Fruit fly (Drosophila melanogaster): ENCODE results near the gene CG46456.

CG46456 gene

dm6 chr3L:5354472-5354871, 674 bp downstream of the CG46456 start:
- TF ChIP-seq net (GFP tag; optimal IDR thresholded peaks at IDR 0.05) (no peak), achi (GFP tag; optimal IDR thresholded peaks at IDR 0.05) (no peak), dsx (GFP tag; optimal IDR thresholded peaks at IDR 0.05; ENCODE audit: poor library complexity, severe bottlenecking) (no peak), Met (GFP tag; optimal IDR thresholded peaks at IDR 0.05) (no peak), topi (GFP tag; optimal IDR thresholded peaks at IDR 0.05) (no peak), fd59A (GFP tag; optimal IDR thresholded peaks at IDR 0.05) (no peak), fd85E (GFP tag; optimal IDR thresholded peaks at IDR 0.05) (no peak), CG7368 (GFP tag; optimal IDR thresholded peaks at IDR 0.05) (no peak), Ets21C (GFP tag; optimal IDR thresholded peaks at IDR 0.05) (no peak), eg (GFP tag; IDR thresholded peaks at IDR 0.05) (no peak), CG9139 (GFP tag; optimal IDR thresholded peaks at IDR 0.05) (no peak), OdsH (GFP tag; optimal IDR thresholded peaks at IDR 0.05) (no peak), CG34406 (GFP tag; optimal IDR thresholded peaks at IDR 0.05) (no peak), ss (GFP tag; optimal IDR thresholded peaks at IDR 0.05) (no peak), Gug (GFP tag; IDR thresholded peaks at IDR 0.05) (no peak), esn (GFP tag; optimal IDR thresholded peaks at IDR 0.05) (no peak), CG8632 (GFP tag; optimal IDR thresholded peaks at IDR 0.05) (no peak)

- TF ChIP-seq CG16779 (tag; optimal IDR thresholded peaks at IDR 0.05): no peak
- TF ChIP-seq CG8119 (GFP tag; IDR thresholded peaks at IDR 0.05): no peak
- no peak for TF ChIP-seq Lpt (GFP tag; optimal IDR thresholded peaks at IDR 0.05)
- peak in 1 of 2 experiments; percentile 54 for TF ChIP-seq ss (GFP tag; optimal IDR thresholded peaks at IDR 0.05)
- peak; percentile 92 for TF ChIP-seq svp (GFP tag)
- peak; percentile 55 for TF ChIP-seq fkh (GFP tag; optimal IDR thresholded peaks at IDR 0.05)
- no peak for TF ChIP-seq Hr4 (GFP tag; optimal IDR thresholded peaks at IDR 0.05)
- TF ChIP-seq CG3032 (tag; optimal IDR thresholded peaks at IDR 0.05): no peak
- TF ChIP-seq vri (GFP tag; optimal IDR thresholded peaks at IDR 0.05): peak; percentile 85
- TF ChIP-seq pdm3 (GFP tag; optimal IDR thresholded peaks at IDR 0.05): no peak
- no peak for TF ChIP-seq Ets96B (tag; optimal IDR thresholded peaks at IDR 0.05)
- no peak for TF ChIP-seq CG6276 (GFP tag; optimal IDR thresholded peaks at IDR 0.05)
- TF ChIP-seq OdsH (GFP tag; optimal IDR thresholded peaks at IDR 0.05): no peak
- TF ChIP-seq Met (GFP tag; optimal IDR thresholded peaks at IDR 0.05): no peak
- TF ChIP-seq CG10669 (GFP tag; optimal IDR thresholded peaks at IDR 0.05): no peak
- TF ChIP-seq net (GFP tag; optimal IDR thresholded peaks at IDR 0.05): no peak
- TF ChIP-seq esn (GFP tag; optimal IDR thresholded peaks at IDR 0.05): no peak
- TF ChIP-seq Eip75B (GFP tag; optimal IDR thresholded peaks at IDR 0.05): no peak
- no peak for TF ChIP-seq topi (GFP tag; optimal IDR thresholded peaks at IDR 0.05)
- TF ChIP-seq CG34406 (GFP tag; optimal IDR thresholded peaks at IDR 0.05): no peak
These were observed 1.6 kb downstream of the CG46456 start for dm6 chr3L:5353484-5354056.

DNA sequence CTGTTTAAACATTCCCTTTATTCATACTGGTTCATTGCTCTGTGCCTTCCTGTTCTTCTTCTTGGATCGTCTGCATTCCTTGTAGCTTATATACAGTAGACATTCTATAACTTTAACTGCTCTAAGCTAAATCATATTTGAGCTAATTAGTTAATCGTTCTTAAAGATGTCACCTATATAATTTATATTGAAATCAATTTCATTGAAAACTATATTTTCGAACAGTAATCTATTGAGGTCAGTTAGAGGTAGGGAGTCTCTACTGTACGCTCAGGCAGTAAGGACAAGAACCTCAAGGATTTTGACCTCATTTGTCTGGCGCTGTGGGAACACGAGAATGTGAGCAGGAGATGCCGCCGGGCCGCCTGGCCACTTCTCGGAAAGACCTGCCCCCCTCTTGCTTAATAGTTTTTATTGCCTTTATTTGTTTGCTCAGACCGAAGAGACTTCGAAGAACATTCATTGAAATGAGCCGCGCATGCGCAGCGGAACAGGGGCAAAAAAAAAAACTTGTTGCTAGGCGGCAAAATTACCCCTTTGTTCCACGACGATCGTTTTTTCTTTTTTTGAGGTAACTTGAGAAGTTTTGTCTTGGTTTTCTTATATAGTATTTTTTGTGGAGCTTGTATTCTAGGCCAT, 2.3 kb downstream of the CG46456 start:
- TF ChIP-seq Hr38 (GFP tag; optimal IDR thresholded peaks at IDR 0.05): no peak
- no peak for TF ChIP-seq CG6276 (GFP tag; optimal IDR thresholded peaks at IDR 0.05)
- peak; percentile 72 for TF ChIP-seq Met (GFP tag; optimal IDR thresholded peaks at IDR 0.05)
- no peak for TF ChIP-seq CG6854 (GFP tag; optimal IDR thresholded peaks at IDR 0.05)
- peak; percentile 42 for TF ChIP-seq CG11902 (GFP tag; optimal IDR thresholded peaks at IDR 0.05)
- TF ChIP-seq CG8632 (GFP tag; optimal IDR thresholded peaks at IDR 0.05): peak; percentile 73
- TF ChIP-seq CG10631 (GFP tag; optimal IDR thresholded peaks at IDR 0.05): peak; percentile 86
- TF ChIP-seq CG16779 (tag; optimal IDR thresholded peaks at IDR 0.05): peak; percentile 32
- TF ChIP-seq CG31627 (GFP tag; optimal IDR thresholded peaks at IDR 0.05): peak; percentile 55
- peak; percentile 60 for TF ChIP-seq lz (GFP tag; optimal IDR thresholded peaks at IDR 0.05)
- TF ChIP-seq esn (GFP tag; optimal IDR thresholded peaks at IDR 0.05): peak; percentile 73
- TF ChIP-seq Sox102F (GFP tag; optimal IDR thresholded peaks at IDR 0.05): peak; percentile 53
- TF ChIP-seq CG7368 (GFP tag; optimal IDR thresholded peaks at IDR 0.05): peak; percentile 78
- peak; percentile 25 for TF ChIP-seq CG32006 (GFP tag; optimal IDR thresholded peaks at IDR 0.05)
- peak; percentile 92 for TF ChIP-seq fd59A (GFP tag; optimal IDR thresholded peaks at IDR 0.05)
- peak; percentile 4 for TF ChIP-seq fd85E (GFP tag; optimal IDR thresholded peaks at IDR 0.05)
- TF ChIP-seq CG4318 (GFP tag; optimal IDR thresholded peaks at IDR 0.05): no peak
- TF ChIP-seq CG9139 (GFP tag; optimal IDR thresholded peaks at IDR 0.05): peak; percentile 70
- TF ChIP-seq OdsH (GFP tag; optimal IDR thresholded peaks at IDR 0.05): peak; percentile 78
- peak; percentile 62 for TF ChIP-seq Hr39 (GFP tag; optimal IDR thresholded peaks at IDR 0.05)
- TF ChIP-seq Sox15 (GFP tag; optimal IDR thresholded peaks at IDR 0.05): peak; percentile 40
- TF ChIP-seq topi (GFP tag; optimal IDR thresholded peaks at IDR 0.05): peak; percentile 62
- peak; percentile 73 for TF ChIP-seq achi (GFP tag; optimal IDR thresholded peaks at IDR 0.05)
- peak; percentile 74 for TF ChIP-seq Eip78C (GFP tag)
- TF ChIP-seq CG11762 (GFP tag; optimal IDR thresholded peaks at IDR 0.05; ENCODE audit: insufficient read depth): peak; percentile 59
- TF ChIP-seq eg (GFP tag; IDR thresholded peaks at IDR 0.05): no peak
- peak; percentile 79 for TF ChIP-seq Sox14 (GFP tag; optimal IDR thresholded peaks at IDR 0.05)
- peak; percentile 40 for TF ChIP-seq Hr4 (GFP tag; optimal IDR thresholded peaks at IDR 0.05)
- peak; percentile 77 for TF ChIP-seq CG6792 (GFP tag; optimal IDR thresholded peaks at IDR 0.05)

Measured in whole organism, prepupa.